Worm (Caenorhabditis elegans) whole organism, midembryonic: ENCODE measurements around the gene T08D10.5.

Experiments used
- T22C8.4 ChIP-seq: fragments of 200-800 bp; sonication (Bioruptor generic); IDR thresholded peaks from 2 replicates; pipeline ENCODE4 v1.3.6; 2022; ENCODE audit warnings: missing genetic modification characterization, missing compliant biosample characterization
- cog-1 ChIP-seq: sonication (generic microtip); optimal IDR thresholded peaks from 2 replicates; lab custom pipeline; 2016; ENCODE audit warnings: missing genetic modification characterization, missing compliant biosample characterization
- flt-1 ChIP-seq: fragments of 200-800 bp; sonication (Bioruptor generic); IDR thresholded peaks from 2 replicates; pipeline ENCODE4 v1.3.6; 2022; ENCODE audit warnings: missing genetic modification characterization, missing compliant biosample characterization
- klf-2 ChIP-seq: fragments of 200-800 bp; sonication (Bioruptor generic); conservative IDR thresholded peaks from 2 replicates; pipeline ENCODE4 v1.3.6; 2022; ENCODE audit warnings: missing genetic modification reagents, missing genetic modification characterization, missing compliant biosample characterization
- med-1 ChIP-seq: sonication (generic microtip); optimal IDR thresholded peaks from 2 replicates; lab custom pipeline; 2017; ENCODE audit warnings: missing genetic modification characterization, mild to moderate bottlenecking, missing compliant biosample characterization, antibody characterized with exemption, missing genetic modification reagents; ENCODE audit not compliant: insufficient read depth
- ref-1 ChIP-seq: fragments of 200-800 bp; sonication (Bioruptor generic); conservative IDR thresholded peaks from 2 replicates; pipeline ENCODE4 v1.3.6; 2022; ENCODE audit warnings: missing genetic modification reagents, missing genetic modification characterization, missing compliant biosample characterization
- tab-1 ChIP-seq: fragments of 200-800 bp; sonication (Bioruptor generic); IDR thresholded peaks from 2 replicates; pipeline ENCODE4 v1.3.6; 2022; ENCODE audit warnings: missing genetic modification characterization, missing compliant biosample characterization
- ztf-23 ChIP-seq: fragments of 200-800 bp; sonication (Bioruptor generic); IDR thresholded peaks from 2 replicates; pipeline ENCODE4 v1.3.6; 2022; ENCODE audit warnings: missing genetic modification reagents, missing genetic modification characterization, missing compliant biosample characterization
- ztf-29 ChIP-seq: fragments of 200-800 bp; sonication (Bioruptor generic); IDR thresholded peaks from 2 replicates; pipeline ENCODE4 v1.3.6; 2022; ENCODE audit warnings: missing genetic modification reagents, missing genetic modification characterization, missing compliant biosample characterization

The T08D10.5 gene

DNA sequence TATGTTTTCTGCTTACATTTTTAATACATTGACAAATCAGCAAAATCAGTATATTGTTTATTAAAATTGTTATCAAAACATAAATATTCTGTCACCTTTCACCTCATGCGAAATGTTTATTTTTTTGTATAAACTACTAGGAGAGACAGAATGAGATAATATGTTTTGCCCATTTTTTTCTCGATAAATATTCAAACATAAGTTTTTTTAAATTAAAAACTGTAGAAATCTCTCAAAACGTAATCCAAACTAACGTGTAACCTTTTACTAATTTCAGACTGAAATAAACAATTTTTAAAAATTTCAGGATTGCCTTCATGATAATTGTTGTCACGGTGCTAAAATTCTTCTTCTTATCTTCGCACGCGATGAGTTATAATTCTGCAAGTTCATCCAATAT is at the start of gene T08D10.5:
Gene T08D10.5, plus strand, starts transcription at position 301 of the 400 bp plus-strand sequence.
- TF ChIP-seq ztf-29 (no peak), ztf-23 (GFP tag; lab: Robert Waterston, UW) (no peak), flt-1 (no peak), cog-1 (tag; lab: Kevin White, UChicago) (no peak), ref-1 (GFP tag; lab: Robert Waterston, UW) (no peak), klf-2 (GFP tag; lab: Robert Waterston, UW) (no peak), tab-1 (no peak), T22C8.4 (no peak), med-1 (GFP tag; lab: Kevin White, UChicago) (no peak)

DNA sequence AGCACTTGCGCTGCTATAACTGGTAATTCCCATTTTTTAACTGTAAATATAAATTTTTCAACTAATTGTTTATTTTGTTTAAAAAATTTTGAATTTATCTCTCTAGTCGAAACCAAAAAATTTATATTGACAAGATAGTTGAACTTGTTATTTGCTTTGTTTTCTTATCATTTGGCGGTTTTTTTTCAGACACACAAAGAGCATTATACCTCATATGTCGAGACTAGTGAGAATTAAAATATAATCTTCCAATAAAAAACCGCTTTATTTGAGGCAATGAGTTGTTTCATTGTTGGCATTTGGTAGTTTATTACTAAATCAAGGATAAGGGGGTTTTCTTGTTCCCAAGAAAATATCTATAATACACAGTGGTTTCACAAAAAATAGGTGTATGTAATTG is 49.1 kb upstream of the T08D10.5 start:
- TF ChIP-seq med-1 (GFP tag; lab: Kevin White, UChicago), result no peak
- no peak for TF ChIP-seq ztf-23 (GFP tag; lab: Robert Waterston, UW)
- no peak for TF ChIP-seq tab-1
- TF ChIP-seq ref-1 (GFP tag; lab: Robert Waterston, UW), result no peak
- no peak for TF ChIP-seq ztf-29
- no peak for TF ChIP-seq T22C8.4
- TF ChIP-seq klf-2 (GFP tag; lab: Robert Waterston, UW), result no peak
- no peak for TF ChIP-seq flt-1
- TF ChIP-seq cog-1 (tag; lab: Kevin White, UChicago), result no peak

DNA sequence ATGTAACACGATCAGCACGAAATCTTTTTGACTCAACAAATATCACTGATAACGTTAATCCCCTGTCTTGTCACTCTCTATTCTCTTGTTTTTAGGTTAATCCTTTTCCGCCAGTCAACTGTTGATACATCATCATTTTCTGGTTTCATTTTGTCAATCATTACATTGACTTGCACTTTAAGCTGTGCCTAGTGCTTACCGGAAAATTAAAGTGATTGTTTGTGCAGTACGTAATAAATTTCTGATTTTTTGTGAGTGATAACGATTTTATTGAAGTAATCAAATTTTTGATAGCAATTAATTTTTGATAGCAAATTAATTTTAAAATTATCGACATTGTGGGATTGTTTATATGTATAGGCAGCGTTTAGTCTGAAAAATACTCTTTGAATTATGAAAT is 48.2 kb upstream of the T08D10.5 start:
- no peak for TF ChIP-seq T22C8.4
- no peak for TF ChIP-seq klf-2 (GFP tag; lab: Robert Waterston, UW)
- no peak for TF ChIP-seq ztf-29
- TF ChIP-seq med-1 (GFP tag; lab: Kevin White, UChicago), result no peak
- no peak for TF ChIP-seq ref-1 (GFP tag; lab: Robert Waterston, UW)
- TF ChIP-seq ztf-23 (GFP tag; lab: Robert Waterston, UW), result no peak
- TF ChIP-seq cog-1 (tag; lab: Kevin White, UChicago), result no peak

DNA sequence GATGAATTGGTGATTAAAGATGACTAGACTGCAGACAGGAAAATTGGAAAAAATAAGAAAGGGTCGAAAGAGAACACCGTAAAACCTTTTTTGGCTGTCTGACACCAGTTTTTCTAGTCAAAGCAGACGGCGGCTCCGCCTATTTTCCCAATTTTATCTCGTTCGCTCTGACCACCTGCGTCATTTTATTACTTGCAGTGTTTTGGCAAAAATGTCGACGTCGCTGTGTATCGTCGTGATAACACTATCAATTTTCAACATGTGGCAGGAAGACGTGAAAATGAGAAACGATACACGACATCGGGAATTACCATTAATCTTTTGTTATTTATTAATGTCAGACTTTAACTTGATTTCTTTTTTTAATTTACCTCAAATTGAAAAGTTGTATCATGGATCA is 47.3 kb upstream of the T08D10.5 start, which contains the start of gene Y62H9A.15:
Gene Y62H9A.15, minus strand, starts transcription at position 100 of the 400 bp plus-strand sequence.
- TF ChIP-seq med-1 (GFP tag; lab: Kevin White, UChicago) (no peak), ref-1 (GFP tag; lab: Robert Waterston, UW) (no peak), flt-1 (no peak), T22C8.4 (no peak), tab-1 (no peak), ztf-23 (GFP tag; lab: Robert Waterston, UW) (no peak), cog-1 (tag; lab: Kevin White, UChicago) (no peak), ztf-29 (no peak), klf-2 (GFP tag; lab: Robert Waterston, UW) (no peak)

ce11 chrX:11913824-11914223 is 43.5 kb upstream of the T08D10.5 start, which contains the start of gene Y62H9A.12:
Gene Y62H9A.12 (plus strand): TSS chrX:11914124.
- TF ChIP-seq cog-1 (tag; lab: Kevin White, UChicago) (no peak), ref-1 (GFP tag; lab: Robert Waterston, UW) (no peak), ztf-29 (no peak), T22C8.4 (no peak)

- TF ChIP-seq ztf-23 (GFP tag; lab: Robert Waterston, UW) (no peak), ztf-29 (no peak), med-1 (GFP tag; lab: Kevin White, UChicago) (no peak), T22C8.4 (no peak), ref-1 (GFP tag; lab: Robert Waterston, UW) (no peak), cog-1 (tag; lab: Kevin White, UChicago) (no peak), flt-1 (no peak), klf-2 (GFP tag; lab: Robert Waterston, UW) (no peak), tab-1 (no peak)
Observed at ce11 chrX:11916705-11917104, 40.6 kb upstream of the T08D10.5 start, which contains the start of gene Y62H9A.13. Gene Y62H9A.13 (plus strand): TSS chrX:11917005.

DNA sequence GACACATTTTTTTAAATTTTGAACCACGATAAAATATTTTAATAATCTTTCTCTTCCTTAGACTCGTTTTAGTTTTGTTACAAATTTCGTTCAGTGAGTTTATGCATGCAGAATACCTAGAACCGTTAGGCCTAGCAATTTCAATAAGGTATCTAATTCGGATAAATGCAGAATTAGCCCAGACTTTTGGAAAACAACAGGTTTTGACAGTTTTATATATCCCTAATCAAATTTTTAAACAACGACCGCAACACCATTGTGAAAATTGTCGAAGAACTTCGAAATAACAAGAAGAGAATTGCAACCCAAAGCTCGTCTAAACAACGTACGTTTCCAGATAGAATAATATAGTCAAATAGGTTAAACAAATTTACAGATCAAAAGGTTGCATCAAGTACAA is 39.4 kb upstream of the T08D10.5 start, which contains the start of gene Y62H9A.16:
Gene Y62H9A.16, plus strand, starts transcription at position 301 of the 400 bp plus-strand sequence.
- TF ChIP-seq klf-2 (GFP tag; lab: Robert Waterston, UW), result no peak
- TF ChIP-seq T22C8.4, result no peak
- TF ChIP-seq med-1 (GFP tag; lab: Kevin White, UChicago), result no peak
- TF ChIP-seq ztf-23 (GFP tag; lab: Robert Waterston, UW), result no peak
- TF ChIP-seq tab-1, result no peak
- TF ChIP-seq flt-1, result no peak
- no peak for TF ChIP-seq ztf-29
- TF ChIP-seq ref-1 (GFP tag; lab: Robert Waterston, UW), result no peak
- TF ChIP-seq cog-1 (tag; lab: Kevin White, UChicago), result no peak

ce11 chrX:11920723-11921283 is 36.5 kb upstream of the T08D10.5 start, which contains the start of gene Y62H9A.14:
Gene Y62H9A.14 (plus strand): TSS chrX:11921233.
- TF ChIP-seq ztf-23 (GFP tag; lab: Robert Waterston, UW) (no peak), cog-1 (tag; lab: Kevin White, UChicago) (no peak), flt-1 (no peak), T22C8.4 (no peak), med-1 (GFP tag; lab: Kevin White, UChicago) (no peak), klf-2 (GFP tag; lab: Robert Waterston, UW) (no peak), tab-1 (no peak), ref-1 (GFP tag; lab: Robert Waterston, UW) (no peak), ztf-29 (no peak)

- no peak for TF ChIP-seq tab-1
- TF ChIP-seq T22C8.4, result no peak
- no peak for TF ChIP-seq klf-2 (GFP tag; lab: Robert Waterston, UW)
- no peak for TF ChIP-seq ztf-23 (GFP tag; lab: Robert Waterston, UW)
- TF ChIP-seq med-1 (GFP tag; lab: Kevin White, UChicago), result no peak
- no peak for TF ChIP-seq ref-1 (GFP tag; lab: Robert Waterston, UW)
- TF ChIP-seq cog-1 (tag; lab: Kevin White, UChicago), result no peak
- no peak for TF ChIP-seq ztf-29
- TF ChIP-seq flt-1, result no peak
Observed at ce11 chrX:11924158-11924557, 33.2 kb upstream of the T08D10.5 start, which contains the start of gene F55G7.1. Gene F55G7.1 (plus strand): TSS chrX:11924433.
